Fruit fly (Drosophila melanogaster) whole organism, embryonic: ENCODE measurements around the gene ArfGAP3.

Experiments used
- Atf-2 ChIP-seq: fragments of 200-800 bp; sonication (Bioruptor generic); optimal IDR thresholded peaks from 2 replicates; lab custom pipeline; 2016; ENCODE audit warnings: missing biosample characterization, missing genetic modification characterization
- Awh ChIP-seq: fragments of 200-800 bp; sonication (Bioruptor generic); IDR thresholded peaks from 2 replicates; pipeline ENCODE4, ENCODE4 v1.3.6; 2022; ENCODE audit warnings: missing biosample characterization, missing genetic modification characterization
- CG11504 ChIP-seq: fragments of 200-800 bp; sonication (Bioruptor generic); optimal IDR thresholded peaks from 3 replicates; lab custom pipeline; 2019; ENCODE audit warnings: missing biosample characterization, mild to moderate bottlenecking, missing genetic modification characterization, moderate library complexity
- CG14050 ChIP-seq: fragments of 200-800 bp; sonication (Bioruptor generic); IDR thresholded peaks from 3 replicates; pipeline ENCODE4 v1.3.6; 2022; ENCODE audit warnings: missing biosample characterization, missing genetic modification characterization
- CG14441 ChIP-seq: fragments of 200-800 bp; sonication (Bioruptor generic); IDR thresholded peaks from 2 replicates; pipeline ENCODE4 v1.3.6; 2022; ENCODE audit warnings: missing biosample characterization, missing genetic modification characterization
- CG17612 ChIP-seq: fragments of 200-800 bp; sonication (Bioruptor generic); IDR thresholded peaks from 2 replicates; pipeline ENCODE4 v1.3.6; 2022; ENCODE audit warnings: missing biosample characterization, missing genetic modification characterization
- CG31365 ChIP-seq: fragments of 200-800 bp; sonication (Bioruptor generic); optimal IDR thresholded peaks from 2 replicates; lab custom pipeline; 2018; ENCODE audit warnings: missing biosample characterization, mild to moderate bottlenecking, missing genetic modification characterization
- CG3281 ChIP-seq: fragments of 200-800 bp; sonication (Bioruptor generic); optimal IDR thresholded peaks from 3 replicates; lab custom pipeline; 2017; ENCODE audit warnings: missing biosample characterization, mild to moderate bottlenecking, missing genetic modification characterization
- CG4404 ChIP-seq: fragments of 200-800 bp; sonication (Bioruptor generic); IDR thresholded peaks from 2 replicates; pipeline ENCODE4 v1.3.6; 2022; ENCODE audit warnings: missing biosample characterization, missing genetic modification characterization
- CG6689 ChIP-seq: fragments of 200-800 bp; sonication (Bioruptor generic); IDR thresholded peaks from 2 replicates; pipeline ENCODE4 v1.3.6; 2022; ENCODE audit warnings: missing biosample characterization, missing genetic modification characterization
- CG7271 ChIP-seq: fragments of 200-800 bp; sonication (Bioruptor generic); optimal IDR thresholded peaks from 2 replicates; lab custom pipeline; 2018; ENCODE audit warnings: missing biosample characterization, mild to moderate bottlenecking, missing genetic modification characterization, moderate library complexity
- CG7372 ChIP-seq: fragments of 200-800 bp; sonication (Bioruptor generic); IDR thresholded peaks from 2 replicates; pipeline ENCODE4 v1.3.6; 2022; ENCODE audit warnings: missing biosample characterization, missing genetic modification characterization
- CG9727 ChIP-seq: fragments of 200-800 bp; sonication (Bioruptor generic); optimal IDR thresholded peaks from 3 replicates; lab custom pipeline; 2017; ENCODE audit warnings: missing biosample characterization, mild to moderate bottlenecking, missing genetic modification characterization
- CkIIα-i1 ChIP-seq: fragments of 200-800 bp; sonication (Bioruptor generic); IDR thresholded peaks from 2 replicates; pipeline ENCODE4 v1.3.6; 2022; ENCODE audit warnings: missing biosample characterization, missing genetic modification characterization
- Dfd ChIP-seq, 2 experiments: fragments of >200 bp; optimal IDR thresholded peaks; 2 replicates each; lab custom pipeline; 2017; ENCODE audit warnings: missing biosample characterization in 2 of 2, missing genetic modification characterization in 2 of 2
- Drgx ChIP-seq: fragments of 200-800 bp; sonication (Bioruptor generic); IDR thresholded peaks from 2 replicates; pipeline ENCODE4 v1.3.6; 2022; ENCODE audit warnings: missing biosample characterization, missing genetic modification characterization
- HLH4C ChIP-seq: fragments of 200-800 bp; sonication (Bioruptor generic); IDR thresholded peaks from 3 replicates; pipeline ENCODE4 v1.3.6; 2022; ENCODE audit warnings: missing biosample characterization, missing genetic modification characterization; ENCODE audit not compliant: partially characterized antibody
- HLH54F ChIP-seq: fragments of 200-800 bp; sonication (Bioruptor generic); optimal IDR thresholded peaks from 3 replicates; lab custom pipeline; 2016; ENCODE audit warnings: missing biosample characterization, missing genetic modification characterization
- Hmx ChIP-seq: fragments of 200-800 bp; sonication (Bioruptor generic); optimal IDR thresholded peaks from 2 replicates; lab custom pipeline; 2016; ENCODE audit warnings: missing biosample characterization, missing genetic modification characterization
- Hr51 ChIP-seq, 2 experiments: fragments of 200-800 bp; sonication (Bioruptor generic); optimal IDR thresholded peaks; 2 replicates in 1 of 2; 3 replicates in 1 of 2; lab custom pipeline; 2016 to 2018; ENCODE audit warnings: missing biosample characterization in 2 of 2, missing genetic modification characterization in 2 of 2, mild to moderate bottlenecking in 1 of 2, moderate library complexity in 1 of 2
- Mes4 ChIP-seq: fragments of 200-800 bp; sonication (Bioruptor generic); optimal IDR thresholded peaks from 2 replicates; lab custom pipeline; 2016; ENCODE audit warnings: missing biosample characterization, missing genetic modification characterization
- NFAT ChIP-seq: fragments of 200-800 bp; sonication (Bioruptor generic); IDR thresholded peaks from 2 replicates; pipeline ENCODE4 v1.3.6; 2022; ENCODE audit warnings: missing biosample characterization, missing genetic modification characterization
- Pdp1 ChIP-seq, 2 experiments: fragments of 200-800 bp; sonication (Bioruptor generic); optimal IDR thresholded peaks; 3 replicates each; lab custom pipeline; 2016; ENCODE audit warnings: missing biosample characterization in 2 of 2, missing genetic modification characterization in 2 of 2, mild to moderate bottlenecking in 1 of 2, moderate library complexity in 1 of 2
- Ravus ChIP-seq: fragments of 200-800 bp; sonication (Bioruptor generic); IDR thresholded peaks from 2 replicates; pipeline ENCODE4 v1.3.6; 2022; ENCODE audit warnings: missing biosample characterization, missing genetic modification characterization
- Rfx ChIP-seq: fragments of 200-800 bp; sonication (Bioruptor generic); IDR thresholded peaks from 2 replicates; pipeline ENCODE4 v1.3.6; 2022; ENCODE audit warnings: missing biosample characterization, missing genetic modification characterization
- Sin3A ChIP-seq: fragments of >200 bp; optimal IDR thresholded peaks from 2 replicates; lab custom pipeline; 2018
- Six4 ChIP-seq: fragments of 200-800 bp; sonication (Bioruptor generic); optimal IDR thresholded peaks from 2 replicates; lab custom pipeline; 2016; ENCODE audit warnings: missing biosample characterization, missing genetic modification characterization
- Sry-β ChIP-seq: fragments of 200-800 bp; sonication (Bioruptor generic); optimal IDR thresholded peaks from 2 replicates; lab custom pipeline; 2018; ENCODE audit warnings: missing biosample characterization, mild to moderate bottlenecking, missing genetic modification characterization, moderate library complexity
- Sry-δ ChIP-seq: fragments of 200-800 bp; sonication (Bioruptor generic); optimal IDR thresholded peaks from 2 replicates; lab custom pipeline; 2016; ENCODE audit warnings: missing biosample characterization, missing genetic modification characterization
- Tbp ChIP-seq: fragments of >200 bp; optimal IDR thresholded peaks from 2 replicates; lab custom pipeline; 2018; ENCODE audit warnings: missing biosample characterization, missing genetic modification characterization
- Trl ChIP-seq, 3 experiments: fragments of >200 bp in 2 of 3; fragments of 200-800 bp in 1 of 3; sonication (Bioruptor generic) in 1 of 3; optimal IDR thresholded peaks; 2 replicates in 1 of 3; 3 replicates in 2 of 3; lab custom pipeline; 2016 to 2017; ENCODE audit warnings: missing biosample characterization in 1 of 3, missing genetic modification characterization in 1 of 3
- br ChIP-seq: fragments of >200 bp; optimal IDR thresholded peaks from 2 replicates; lab custom pipeline; 2017
- cg ChIP-seq: fragments of 200-800 bp; sonication (Bioruptor generic); optimal IDR thresholded peaks from 3 replicates; lab custom pipeline; 2019; ENCODE audit warnings: missing biosample characterization, mild to moderate bottlenecking, missing genetic modification characterization, moderate library complexity
- chinmo ChIP-seq: fragments of 200-800 bp; sonication (Bioruptor generic); IDR thresholded peaks from 4 replicates; pipeline ENCODE4 v1.3.6; 2022; ENCODE audit warnings: missing biosample characterization, missing genetic modification characterization; ENCODE audit not compliant: partially characterized antibody
- crol ChIP-seq: fragments of 200-800 bp; sonication (Bioruptor generic); IDR thresholded peaks from 2 replicates; pipeline ENCODE4 v1.3.6; 2022; ENCODE audit warnings: missing biosample characterization, missing genetic modification characterization
- disco-r ChIP-seq: fragments of 200-800 bp; sonication (Bioruptor generic); optimal IDR thresholded peaks from 2 replicates; lab custom pipeline; 2016; ENCODE audit warnings: missing biosample characterization, missing genetic modification characterization
- ewg ChIP-seq: fragments of 200-800 bp; sonication (Bioruptor generic); optimal IDR thresholded peaks from 3 replicates; lab custom pipeline; 2017; ENCODE audit warnings: mild to moderate bottlenecking, missing biosample characterization, missing genetic modification reagents, missing genetic modification characterization
- fu2 ChIP-seq: fragments of 200-800 bp; sonication (Bioruptor generic); optimal IDR thresholded peaks from 2 replicates; lab custom pipeline; 2016; ENCODE audit warnings: missing biosample characterization, missing genetic modification characterization
- gcm ChIP-seq: fragments of 200-800 bp; sonication (Bioruptor generic); optimal IDR thresholded peaks from 2 replicates; lab custom pipeline; 2019; ENCODE audit warnings: missing biosample characterization, mild to moderate bottlenecking, missing genetic modification characterization, moderate library complexity
- gsb ChIP-seq: fragments of 200-800 bp; sonication (Bioruptor generic); IDR thresholded peaks from 2 replicates; pipeline ENCODE4 v1.3.6; 2022; ENCODE audit warnings: missing biosample characterization, missing genetic modification characterization
- lbe ChIP-seq: fragments of 200-800 bp; sonication (Bioruptor generic); optimal IDR thresholded peaks from 2 replicates; lab custom pipeline; 2016; ENCODE audit warnings: missing biosample characterization, mild to moderate bottlenecking, missing genetic modification characterization
- lmd ChIP-seq: fragments of 200-800 bp; sonication (Bioruptor generic); IDR thresholded peaks from 2 replicates; pipeline ENCODE4 v1.3.6; 2022; ENCODE audit warnings: missing biosample characterization, missing genetic modification characterization
- mam ChIP-seq: fragments of 200-800 bp; sonication (Bioruptor generic); optimal IDR thresholded peaks from 3 replicates; lab custom pipeline; 2016; ENCODE audit warnings: missing biosample characterization, missing genetic modification characterization
- p53 ChIP-seq: fragments of 200-800 bp; sonication (Bioruptor generic); optimal IDR thresholded peaks from 2 replicates; lab custom pipeline; 2016; ENCODE audit warnings: missing biosample characterization, missing genetic modification characterization
- ranshi ChIP-seq: fragments of 200-800 bp; sonication (Bioruptor generic); IDR thresholded peaks from 2 replicates; pipeline ENCODE4 v1.3.6; 2022; ENCODE audit warnings: missing biosample characterization, missing genetic modification characterization
- schlank ChIP-seq: fragments of 200-800 bp; sonication (Bioruptor generic); optimal IDR thresholded peaks from 2 replicates; lab custom pipeline; 2018; ENCODE audit warnings: missing biosample characterization, mild to moderate bottlenecking, missing genetic modification characterization
- sens-2 ChIP-seq: fragments of 200-800 bp; sonication (Bioruptor generic); IDR thresholded peaks from 2 replicates; pipeline ENCODE4 v1.3.6; 2022; ENCODE audit warnings: missing biosample characterization, missing genetic modification characterization
- trh ChIP-seq: fragments of 200-800 bp; sonication (Bioruptor generic); optimal IDR thresholded peaks from 2 replicates; lab custom pipeline; 2016; ENCODE audit warnings: missing biosample characterization, missing genetic modification characterization
- wdn ChIP-seq: fragments of 200-800 bp; sonication (Bioruptor generic); IDR thresholded peaks from 2 replicates; pipeline ENCODE4 v1.3.6; 2022; ENCODE audit warnings: missing biosample characterization, missing genetic modification characterization
- zfh1 ChIP-seq: fragments of 200-800 bp; sonication (Bioruptor generic); IDR thresholded peaks from 3 replicates; pipeline ENCODE4 v1.3.6; 2022; ENCODE audit warnings: missing biosample characterization, missing genetic modification characterization

ArfGAP3 gene

dm6 chr3L:22741389-22742120, 24.2 kb upstream of the ArfGAP3 start, which contains the start of gene CG7369 (continued):
- TF ChIP-seq crol: 0 out of 2 replicates have a peak, but pooled peaks have one; percentile 8
- peak; percentile 56; the same call in 1 of the 2 replicates for TF ChIP-seq CkIIα-i1 (GFP tag; lab: Robert Waterston, UW)
- no peak for TF ChIP-seq Mes4 (GFP tag; lab: Kevin White, UChicago)
- TF ChIP-seq CG7372: peak; percentile 82
- peak; percentile 92 for TF ChIP-seq lbe (GFP tag; lab: Kevin White, UChicago)
- peak; percentile 89 for TF ChIP-seq Rfx (GFP tag; lab: Robert Waterston, UW)
- TF ChIP-seq CG4404 (GFP tag; lab: Robert Waterston, UW): peak; percentile 86
- no peak; the same call in none of the 2 replicates for TF ChIP-seq lmd (GFP tag; lab: Robert Waterston, UW)
- peak; percentile 68 for TF ChIP-seq CG14441 (GFP tag; lab: Robert Waterston, UW)
- TF ChIP-seq Trl (optimal IDR thresholded peaks at IDR 0.05; lab: Kevin White, UChicago): no peak
- TF ChIP-seq Trl (GFP tag; optimal IDR thresholded peaks at IDR 0.05; lab: Kevin White, UChicago): peak; percentile 76
- TF ChIP-seq chinmo (GFP tag; lab: Robert Waterston, UW): peak; percentile 53; the same call in 1 of the 4 replicates
- peak; percentile 78; the same call in 1 of the 2 replicates for TF ChIP-seq wdn
- no peak for TF ChIP-seq Tbp (GFP tag; lab: Kevin White, UChicago)
- peak; percentile 77 for TF ChIP-seq Six4
- peak; percentile 82 for TF ChIP-seq CG11504 (tag; lab: Kevin White, UChicago)
- peak; percentile 77 for TF ChIP-seq fu2 (GFP tag; lab: Kevin White, UChicago)
- peak; percentile 68 to 81 for TF ChIP-seq Pdp1 (GFP tag; optimal IDR thresholded peaks at IDR 0.05; lab: Kevin White, UChicago)
- TF ChIP-seq CG31365 (tag; lab: Kevin White, UChicago): no peak
- TF ChIP-seq Atf-2 (GFP tag; lab: Kevin White, UChicago): peak; percentile 37
- TF ChIP-seq Sin3A (lab: Kevin White, UChicago): peak; percentile 97
- TF ChIP-seq gcm: peak; percentile 55
- TF ChIP-seq p53 (GFP tag; lab: Kevin White, UChicago): peak; percentile 95
- no peak for TF ChIP-seq disco-r (GFP tag; lab: Kevin White, UChicago)
- TF ChIP-seq gsb (GFP tag; lab: Robert Waterston, UW): peak; percentile 64
- peak; percentile 89 for TF ChIP-seq CG9727 (GFP tag; lab: Kevin White, UChicago)
- peak; percentile 72 to 74 for TF ChIP-seq Hr51 (GFP tag; optimal IDR thresholded peaks at IDR 0.05; lab: Kevin White, UChicago)
- no peak for TF ChIP-seq Dfd (GFP tag; optimal IDR thresholded peaks at IDR 0.05; lab: Kevin White, UChicago)
- TF ChIP-seq cg (GFP tag; lab: Kevin White, UChicago): no peak
- peak; percentile 69 for TF ChIP-seq ewg
- TF ChIP-seq ranshi: peak; percentile 68; the same call in 1 of the 2 replicates
- no peak; the same call in 1 of the 2 replicates for TF ChIP-seq Ravus
- peak; percentile 73 for TF ChIP-seq Hmx
- no peak for TF ChIP-seq br (lab: Kevin White, UChicago)
- TF ChIP-seq HLH4C: peak; percentile 73
- TF ChIP-seq CG7271 (tag; lab: Kevin White, UChicago): peak; percentile 42
- peak; percentile 88 for TF ChIP-seq HLH54F (GFP tag; lab: Kevin White, UChicago)
- TF ChIP-seq sens-2 (GFP tag; lab: Robert Waterston, UW): peak; percentile 26; the same call in 1 of the 2 replicates
- TF ChIP-seq Sry-β (GFP tag; lab: Kevin White, UChicago): peak; percentile 81
- TF ChIP-seq Drgx (GFP tag; lab: Robert Waterston, UW): peak; percentile 69
- TF ChIP-seq mam (GFP tag; lab: Kevin White, UChicago): peak; percentile 87
- TF ChIP-seq trh (GFP tag; lab: Kevin White, UChicago): peak; percentile 67
- TF ChIP-seq Awh (GFP tag; lab: Robert Waterston, UW): peak; percentile 45; the same call in 1 of the 2 replicates
- TF ChIP-seq zfh1 (GFP tag; lab: Robert Waterston, UW): peak; percentile 47; the same call in 2 of the 3 replicates
- peak; percentile 66 for TF ChIP-seq CG6689 (GFP tag; lab: Robert Waterston, UW)
- TF ChIP-seq Sry-δ (GFP tag; lab: Kevin White, UChicago): peak; percentile 67
- peak; percentile 63 for TF ChIP-seq CG17612 (GFP tag; lab: Robert Waterston, UW)
- TF ChIP-seq CG3281 (GFP tag; lab: Kevin White, UChicago): peak; percentile 83
- peak; percentile 52; the same call in 2 of the 3 replicates for TF ChIP-seq CG14050
- peak; percentile 85 for TF ChIP-seq NFAT (GFP tag; lab: Robert Waterston, UW)
- peak; percentile 61 for TF ChIP-seq schlank (tag; lab: Kevin White, UChicago)
